Fruit fly (Drosophila melanogaster) whole organism, prepupa: Measurements from ENCODE around the gene Pka-C1.

ENCODE experiments used
- CG11294 ChIP-seq: fragments of 200-800 bp; sonication (Bioruptor generic); IDR thresholded peaks from 2 replicates; pipeline ENCODE4 v1.3.6; 2022; ENCODE audit warnings: missing biosample characterization, missing genetic modification characterization
- Met ChIP-seq: fragments of 200-800 bp; sonication (Bioruptor generic); optimal IDR thresholded peaks from 3 replicates; lab custom pipeline; 2016; ENCODE audit warnings: missing biosample characterization, missing genetic modification characterization
- Sox102F ChIP-seq: fragments of 200-800 bp; sonication (Bioruptor generic); optimal IDR thresholded peaks from 2 replicates; lab custom pipeline; 2016; ENCODE audit warnings: missing biosample characterization, mild to moderate bottlenecking, missing genetic modification characterization
- Sox14 ChIP-seq: fragments of 200-800 bp; sonication (Bioruptor generic); optimal IDR thresholded peaks from 3 replicates; lab custom pipeline; 2016; ENCODE audit warnings: missing biosample characterization, missing genetic modification characterization
- eg ChIP-seq: fragments of 200-800 bp; sonication (Bioruptor generic); IDR thresholded peaks from 3 replicates; pipeline ENCODE4 v1.3.6; 2022; ENCODE audit warnings: missing biosample characterization, missing genetic modification characterization
- fd85E ChIP-seq: fragments of 200-800 bp; sonication (Bioruptor generic); optimal IDR thresholded peaks from 3 replicates; lab custom pipeline; 2016; ENCODE audit warnings: missing biosample characterization, missing genetic modification characterization
- salr ChIP-seq, 2 experiments: fragments of 200-800 bp; sonication (Bioruptor generic); optimal IDR thresholded peaks; 3 replicates each; lab custom pipeline; 2016 to 2018; ENCODE audit warnings: missing biosample characterization in 2 of 2, missing genetic modification characterization in 2 of 2, mild to moderate bottlenecking in 1 of 2
- svp ChIP-seq: fragments of 200-800 bp; sonication (Bioruptor generic); peaks from one replicate; lab custom pipeline; 2016; ENCODE audit warnings: missing biosample characterization, missing genetic modification characterization

DNA sequence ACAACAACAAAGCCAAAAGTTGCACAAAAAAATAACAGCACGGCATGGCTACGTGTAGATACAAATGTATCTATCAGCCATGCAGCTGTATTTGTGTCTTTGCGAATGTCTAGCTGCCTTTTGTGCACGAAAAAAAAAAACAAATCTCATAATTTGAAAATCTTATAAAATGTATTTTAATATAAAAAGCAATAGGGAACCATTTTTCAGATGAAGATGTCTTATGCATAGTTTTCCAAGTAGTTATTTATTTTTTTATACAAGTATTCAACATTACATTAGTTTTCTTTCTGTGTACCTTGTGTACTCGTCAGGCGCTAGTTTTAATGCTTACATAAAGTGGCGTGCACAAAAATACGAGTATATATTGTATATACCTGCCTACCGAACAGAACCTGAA is 29.7 kb downstream of the Pka-C1 start:
- no peak for TF ChIP-seq Met (GFP tag; lab: Kevin White, UChicago)
- no peak for TF ChIP-seq salr (GFP tag; optimal IDR thresholded peaks at IDR 0.05; lab: Kevin White, UChicago)
- TF ChIP-seq fd85E (GFP tag; lab: Kevin White, UChicago), result no peak
- peak; percentile 95 for TF ChIP-seq eg (GFP tag; lab: Robert Waterston, UW)
- TF ChIP-seq Sox14 (GFP tag; lab: Kevin White, UChicago), result no peak
- TF ChIP-seq CG11294 (GFP tag; lab: Robert Waterston, UW), result peak; percentile 85
- no peak for TF ChIP-seq Sox102F (GFP tag; lab: Kevin White, UChicago)
- no peak for TF ChIP-seq svp (GFP tag; lab: Kevin White, UChicago)
